Fruit fly (Drosophila melanogaster) whole organism, embryonic: ENCODE data around the gene g.

Source experiments
- ATbp ChIP-seq: fragments of 200-800 bp; sonication (Bioruptor generic); optimal IDR thresholded peaks from 2 replicates; lab custom pipeline; 2017; ENCODE audit warnings: missing biosample characterization, mild to moderate bottlenecking, missing genetic modification characterization, missing genetic modification reagents
- Atf3 ChIP-seq: fragments of 200-800 bp; sonication (Bioruptor generic); optimal IDR thresholded peaks from 3 replicates; lab custom pipeline; 2016; ENCODE audit warnings: missing biosample characterization, missing genetic modification characterization
- Blimp-1 ChIP-seq: fragments of 200-800 bp; sonication (Bioruptor generic); optimal IDR thresholded peaks from 3 replicates; lab custom pipeline; 2018; ENCODE audit warnings: missing biosample characterization, missing genetic modification characterization, mild to moderate bottlenecking, moderate library complexity, missing genetic modification reagents
- CG10147 ChIP-seq: fragments of 200-800 bp; sonication (Bioruptor generic); optimal IDR thresholded peaks from 2 replicates; lab custom pipeline; 2019; ENCODE audit warnings: missing biosample characterization, mild to moderate bottlenecking, missing genetic modification characterization, moderate library complexity
- CG12104 ChIP-seq: fragments of 200-800 bp; sonication (Bioruptor generic); optimal IDR thresholded peaks from 3 replicates; lab custom pipeline; 2016; ENCODE audit warnings: missing biosample characterization, missing genetic modification characterization
- CG12391 ChIP-seq: fragments of 200-800 bp; sonication (Bioruptor generic); optimal IDR thresholded peaks from 3 replicates; lab custom pipeline; 2018; ENCODE audit warnings: missing biosample characterization, mild to moderate bottlenecking, missing genetic modification characterization, moderate library complexity
- CG13624 ChIP-seq: fragments of 200-800 bp; sonication (Bioruptor generic); optimal IDR thresholded peaks from 2 replicates; lab custom pipeline; 2016; ENCODE audit warnings: missing biosample characterization, missing genetic modification characterization
- CG14710 ChIP-seq: fragments of 200-800 bp; sonication (Bioruptor generic); optimal IDR thresholded peaks from 3 replicates; lab custom pipeline; 2019; ENCODE audit warnings: missing biosample characterization, mild to moderate bottlenecking, missing genetic modification characterization, moderate library complexity
- CG15011 ChIP-seq: fragments of 200-800 bp; sonication (Bioruptor generic); optimal IDR thresholded peaks from 3 replicates; lab custom pipeline; 2018; ENCODE audit warnings: missing biosample characterization, mild to moderate bottlenecking, missing genetic modification characterization
- CG1602 ChIP-seq: fragments of 200-800 bp; sonication (Bioruptor generic); optimal IDR thresholded peaks from 3 replicates; lab custom pipeline; 2016; ENCODE audit warnings: missing biosample characterization, missing genetic modification characterization
- CG17186 ChIP-seq: fragments of 200-800 bp; sonication (Bioruptor generic); optimal IDR thresholded peaks from 3 replicates; lab custom pipeline; 2017; ENCODE audit warnings: missing biosample characterization, missing genetic modification reagents, missing genetic modification characterization
- CG17612 ChIP-seq: fragments of 200-800 bp; sonication (Bioruptor generic); IDR thresholded peaks from 2 replicates; pipeline ENCODE4 v1.3.6; 2022; ENCODE audit warnings: missing biosample characterization, missing genetic modification characterization
- CG2116 ChIP-seq: fragments of 200-800 bp; sonication (Bioruptor generic); optimal IDR thresholded peaks from 3 replicates; lab custom pipeline; 2018; ENCODE audit warnings: missing biosample characterization, mild to moderate bottlenecking, missing genetic modification characterization
- CG2120 ChIP-seq: fragments of 200-800 bp; sonication (Bioruptor generic); optimal IDR thresholded peaks from 3 replicates; lab custom pipeline; 2016; ENCODE audit warnings: missing biosample characterization, missing genetic modification characterization
- CG30020 ChIP-seq: fragments of 200-800 bp; optimal IDR thresholded peaks from 2 replicates; lab custom pipeline; 2019; ENCODE audit warnings: missing biosample characterization, mild to moderate bottlenecking, missing genetic modification characterization, moderate library complexity
- CG31224 ChIP-seq: fragments of 200-800 bp; sonication (Bioruptor generic); IDR thresholded peaks from 2 replicates; pipeline ENCODE4 v1.3.6; 2022; ENCODE audit warnings: missing biosample characterization, missing genetic modification characterization
- CG4424 ChIP-seq: fragments of 200-800 bp; sonication (Bioruptor generic); optimal IDR thresholded peaks from 3 replicates; lab custom pipeline; 2016; ENCODE audit warnings: missing biosample characterization, missing genetic modification characterization
- CG5953 ChIP-seq: fragments of 200-800 bp; sonication (Bioruptor generic); IDR thresholded peaks from 2 replicates; pipeline ENCODE4 v1.3.6; 2022; ENCODE audit warnings: missing biosample characterization, missing genetic modification characterization
- CG6791 ChIP-seq: fragments of 200-800 bp; sonication (Bioruptor generic); IDR thresholded peaks from 3 replicates; pipeline ENCODE4 v1.3.6; 2022; ENCODE audit warnings: missing biosample characterization, missing genetic modification characterization; ENCODE audit not compliant: partially characterized antibody
- CG8089 ChIP-seq: fragments of 200-800 bp; sonication (Bioruptor generic); optimal IDR thresholded peaks from 3 replicates; lab custom pipeline; 2016; ENCODE audit warnings: missing biosample characterization, missing genetic modification characterization
- CG8924 ChIP-seq: fragments of 200-800 bp; optimal IDR thresholded peaks from 3 replicates; lab custom pipeline; 2019; ENCODE audit warnings: missing biosample characterization, mild to moderate bottlenecking, missing genetic modification characterization, moderate library complexity
- Chrac-16 ChIP-seq: fragments of 200-800 bp; sonication (Bioruptor generic); optimal IDR thresholded peaks from 3 replicates; lab custom pipeline; 2016; ENCODE audit warnings: missing biosample characterization, missing genetic modification characterization
- CkIIα-i1 ChIP-seq: fragments of 200-800 bp; sonication (Bioruptor generic); IDR thresholded peaks from 2 replicates; pipeline ENCODE4 v1.3.6; 2022; ENCODE audit warnings: missing biosample characterization, missing genetic modification characterization
- Dip3 ChIP-seq: fragments of 200-800 bp; sonication (Bioruptor generic); optimal IDR thresholded peaks from 3 replicates; lab custom pipeline; 2016; ENCODE audit warnings: missing biosample characterization, missing genetic modification characterization
- Ets65A ChIP-seq: fragments of 200-800 bp; sonication (Bioruptor generic); peaks from one replicate; lab custom pipeline; 2016; ENCODE audit warnings: missing biosample characterization, missing genetic modification characterization
- Gsc ChIP-seq: fragments of 200-800 bp; sonication (Bioruptor generic); IDR thresholded peaks from 2 replicates; pipeline ENCODE4 v1.3.6; 2022; ENCODE audit warnings: missing biosample characterization, missing genetic modification characterization
- Hr78 ChIP-seq, 2 experiments: fragments of 200-800 bp in 1 of 2; fragments of >200 bp in 1 of 2; sonication (Bioruptor generic) in 1 of 2; optimal IDR thresholded peaks; 2 replicates each; lab custom pipeline; 2017 to 2019; ENCODE audit warnings: missing biosample characterization in 2 of 2, missing genetic modification characterization in 2 of 2, mild to moderate bottlenecking in 1 of 2, moderate library complexity in 1 of 2
- Nf-YB ChIP-seq: fragments of 200-800 bp; sonication (Bioruptor generic); optimal IDR thresholded peaks from 3 replicates; lab custom pipeline; 2019; ENCODE audit warnings: missing biosample characterization, mild to moderate bottlenecking, missing genetic modification characterization, moderate library complexity
- Oaz ChIP-seq: fragments of 200-800 bp; sonication (Bioruptor generic); IDR thresholded peaks from 2 replicates; pipeline ENCODE4 v1.3.6; 2022; ENCODE audit warnings: missing biosample characterization, missing genetic modification characterization
- Opbp ChIP-seq: fragments of 200-800 bp; sonication (Bioruptor generic); IDR thresholded peaks from 3 replicates; pipeline ENCODE4 v1.3.6; 2022; ENCODE audit warnings: missing biosample characterization, missing genetic modification characterization; ENCODE audit not compliant: partially characterized antibody
- Side ChIP-seq: fragments of 200-800 bp; sonication (Bioruptor generic); optimal IDR thresholded peaks from 2 replicates; lab custom pipeline; 2016; ENCODE audit warnings: missing biosample characterization, missing genetic modification characterization
- ab ChIP-seq: fragments of 200-800 bp; sonication (Bioruptor generic); optimal IDR thresholded peaks from 2 replicates; lab custom pipeline; 2016; ENCODE audit warnings: missing biosample characterization, missing genetic modification characterization
- bcd ChIP-seq: fragments of 200-800 bp; sonication (Bioruptor generic); optimal IDR thresholded peaks from 2 replicates; lab custom pipeline; 2017; ENCODE audit warnings: missing biosample characterization, mild to moderate bottlenecking, missing genetic modification characterization
- br ChIP-seq: fragments of >200 bp; optimal IDR thresholded peaks from 2 replicates; lab custom pipeline; 2017
- dm ChIP-seq: fragments of 200-800 bp; sonication (Bioruptor generic); optimal IDR thresholded peaks from 3 replicates; lab custom pipeline; 2016; ENCODE audit warnings: missing biosample characterization, missing genetic modification characterization
- fd102C ChIP-seq: fragments of 200-800 bp; sonication (Bioruptor generic); optimal IDR thresholded peaks from 2 replicates; lab custom pipeline; 2018; ENCODE audit warnings: missing biosample characterization, mild to moderate bottlenecking, missing genetic modification characterization, moderate library complexity
- fd96Cb ChIP-seq: fragments of 200-800 bp; sonication (Bioruptor generic); optimal IDR thresholded peaks from 2 replicates; lab custom pipeline; 2018; ENCODE audit warnings: missing biosample characterization, mild to moderate bottlenecking, missing genetic modification characterization, moderate library complexity
- ftz-f1 ChIP-seq: fragments of 200-800 bp; sonication (Bioruptor generic); optimal IDR thresholded peaks from 2 replicates; lab custom pipeline; 2016; ENCODE audit warnings: missing biosample characterization, missing genetic modification characterization
- gce ChIP-seq: fragments of 200-800 bp; sonication (Bioruptor generic); IDR thresholded peaks from 3 replicates; pipeline ENCODE4 v1.3.6; 2022; ENCODE audit warnings: missing biosample characterization, missing genetic modification characterization
- kay ChIP-seq: fragments of 200-800 bp; sonication (Bioruptor generic); optimal IDR thresholded peaks from 2 replicates; lab custom pipeline; 2016; ENCODE audit warnings: missing biosample characterization, missing genetic modification characterization
- luna ChIP-seq: fragments of 200-800 bp; sonication (Bioruptor generic); optimal IDR thresholded peaks from 2 replicates; lab custom pipeline; 2016; ENCODE audit warnings: missing biosample characterization, missing genetic modification characterization
- mirr ChIP-seq: fragments of 200-800 bp; sonication (Bioruptor generic); optimal IDR thresholded peaks from 3 replicates; lab custom pipeline; 2018; ENCODE audit warnings: missing biosample characterization, mild to moderate bottlenecking, missing genetic modification characterization
- pzg ChIP-seq: fragments of 200-800 bp; sonication (Bioruptor generic); optimal IDR thresholded peaks from 3 replicates; lab custom pipeline; 2018; ENCODE audit warnings: missing biosample characterization, mild to moderate bottlenecking, missing genetic modification characterization, moderate library complexity
- ranshi ChIP-seq: fragments of 200-800 bp; sonication (Bioruptor generic); IDR thresholded peaks from 2 replicates; pipeline ENCODE4 v1.3.6; 2022; ENCODE audit warnings: missing biosample characterization, missing genetic modification characterization
- stwl ChIP-seq: fragments of 200-800 bp; sonication (Bioruptor generic); optimal IDR thresholded peaks from 3 replicates; lab custom pipeline; 2018; ENCODE audit warnings: missing biosample characterization, mild to moderate bottlenecking, missing genetic modification characterization, moderate library complexity
- ttk ChIP-seq: fragments of 200-800 bp; sonication (Bioruptor generic); IDR thresholded peaks from 2 replicates; pipeline ENCODE4 v2.1.2; 2022; ENCODE audit warnings: missing biosample characterization, missing genetic modification characterization
- tup ChIP-seq: fragments of 200-800 bp; sonication (Bioruptor generic); optimal IDR thresholded peaks from 2 replicates; lab custom pipeline; 2016; ENCODE audit warnings: missing biosample characterization, mild to moderate bottlenecking, missing genetic modification characterization, moderate library complexity
- unc-4 ChIP-seq: fragments of 200-800 bp; sonication (Bioruptor generic); IDR thresholded peaks from 2 replicates; pipeline ENCODE4 v1.3.6; 2022; ENCODE audit warnings: missing biosample characterization, missing genetic modification characterization; ENCODE audit not compliant: partially characterized antibody
- vvl ChIP-seq: fragments of 200-800 bp; sonication (Bioruptor generic); IDR thresholded peaks from 2 replicates; pipeline ENCODE4 v1.3.6; 2022; ENCODE audit warnings: missing biosample characterization, missing genetic modification characterization
- wor ChIP-seq: fragments of 200-800 bp; sonication (Bioruptor generic); IDR thresholded peaks from 2 replicates; pipeline ENCODE4 v1.3.6; 2022; ENCODE audit warnings: missing biosample characterization, missing genetic modification characterization

g gene

DNA sequence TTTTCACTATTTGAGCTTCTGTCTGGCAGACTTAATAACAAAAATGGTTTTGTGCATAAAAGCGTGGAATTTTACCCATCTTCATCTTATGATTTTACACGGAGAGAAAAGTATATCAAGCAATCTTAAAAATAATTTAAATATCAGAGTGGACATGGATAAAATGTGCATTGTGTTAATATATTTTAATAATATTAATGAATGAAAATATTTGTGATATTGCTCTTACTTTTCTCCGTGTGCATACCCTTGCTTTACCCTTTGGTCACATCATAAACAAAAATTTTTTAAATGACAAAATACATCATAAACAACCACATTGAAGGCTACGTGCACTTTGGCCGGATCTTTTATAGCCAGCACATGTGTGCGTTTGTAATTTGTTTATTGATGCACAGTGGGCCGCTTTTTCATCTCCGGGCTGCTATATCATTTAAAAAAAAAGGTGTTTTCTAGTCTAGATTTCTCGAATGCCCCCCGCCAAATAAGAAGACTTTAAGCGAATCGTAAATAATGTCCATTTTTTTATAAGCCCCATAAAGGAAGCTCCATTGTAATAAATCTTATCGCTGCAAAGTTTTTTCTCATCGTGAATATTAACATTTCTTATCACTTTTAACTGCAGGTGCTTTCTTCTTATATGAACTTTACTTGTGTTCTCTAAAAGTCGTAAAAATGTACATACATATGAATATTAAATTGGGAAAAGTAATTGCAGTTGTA, 28.5 kb upstream of the g start (continued):
- TF ChIP-seq Blimp-1 (GFP tag; lab: Kevin White, UChicago): peak; percentile 61
- TF ChIP-seq ATbp: no peak
- TF ChIP-seq CG13624 (GFP tag; lab: Kevin White, UChicago): no peak
- TF ChIP-seq ranshi: peak; percentile 29; the same call in 1 of the 2 replicates
- no peak for TF ChIP-seq Gsc (GFP tag; lab: Robert Waterston, UW)
- TF ChIP-seq pzg (GFP tag; lab: Kevin White, UChicago): no peak
- TF ChIP-seq br (lab: Kevin White, UChicago): no peak
- peak; percentile 18; the same call in 1 of the 2 replicates for TF ChIP-seq wor
- peak; percentile 65 for TF ChIP-seq CG4424 (GFP tag; lab: Kevin White, UChicago)
- TF ChIP-seq vvl (GFP tag; lab: Robert Waterston, UW): 0 out of 2 replicates have a peak, but pooled peaks have one; percentile 57
- no peak for TF ChIP-seq CG6791 (GFP tag; lab: Robert Waterston, UW)
- TF ChIP-seq unc-4 (GFP tag; lab: Robert Waterston, UW): no peak
- TF ChIP-seq tup (GFP tag; lab: Kevin White, UChicago): no peak
- no peak for TF ChIP-seq Opbp (GFP tag; lab: Robert Waterston, UW)
- TF ChIP-seq luna (GFP tag; lab: Kevin White, UChicago): no peak
- no peak for TF ChIP-seq CG30020
- no peak for TF ChIP-seq CG5953 (GFP tag; lab: Robert Waterston, UW)
- TF ChIP-seq CG14710: peak; percentile 34
- no peak for TF ChIP-seq Side (GFP tag; lab: Kevin White, UChicago)
- TF ChIP-seq ab (GFP tag; lab: Kevin White, UChicago): no peak
- TF ChIP-seq CG2116 (GFP tag; lab: Kevin White, UChicago): peak; percentile 11
- TF ChIP-seq dm: no peak
- TF ChIP-seq CG12104 (GFP tag; lab: Kevin White, UChicago): no peak
- no peak for TF ChIP-seq Nf-YB
- TF ChIP-seq CG8924 (tag; lab: Kevin White, UChicago): peak; percentile 56
- TF ChIP-seq CG2120: peak; percentile 31
- peak in 1 of 2 experiments; percentile 8 for TF ChIP-seq Hr78 (GFP tag; optimal IDR thresholded peaks at IDR 0.05; lab: Kevin White, UChicago)
- TF ChIP-seq CG17186: no peak
- peak; percentile 13 for TF ChIP-seq bcd (GFP tag; lab: Kevin White, UChicago)
- peak; percentile 50 for TF ChIP-seq fd96Cb (tag; lab: Kevin White, UChicago)
- no peak for TF ChIP-seq Ets65A
- TF ChIP-seq CG10147 (GFP tag; lab: Kevin White, UChicago): no peak
- TF ChIP-seq CG15011 (GFP tag; lab: Kevin White, UChicago): no peak
- no peak for TF ChIP-seq gce (GFP tag; lab: Robert Waterston, UW)
- TF ChIP-seq Dip3 (GFP tag; lab: Kevin White, UChicago): no peak
- TF ChIP-seq Atf3 (GFP tag; lab: Kevin White, UChicago): no peak
- no peak for TF ChIP-seq kay
- no peak for TF ChIP-seq CkIIα-i1 (GFP tag; lab: Robert Waterston, UW)
- TF ChIP-seq ftz-f1 (GFP tag; lab: Kevin White, UChicago): no peak
- TF ChIP-seq CG17612: no peak
- TF ChIP-seq CG12391 (tag; lab: Kevin White, UChicago): peak; percentile 62
- TF ChIP-seq mirr: no peak
- no peak for TF ChIP-seq stwl (tag; lab: Kevin White, UChicago)
- peak; percentile 15 for TF ChIP-seq Chrac-16 (GFP tag; lab: Kevin White, UChicago)
- TF ChIP-seq CG1602 (GFP tag; lab: Kevin White, UChicago): peak; percentile 15
- TF ChIP-seq CG31224 (GFP tag; lab: Robert Waterston, UW): no peak
- TF ChIP-seq ttk: peak; percentile 57
- TF ChIP-seq Oaz: peak; percentile 46; the same call in 1 of the 2 replicates
- no peak for TF ChIP-seq CG8089 (GFP tag; lab: Kevin White, UChicago)
- TF ChIP-seq fd102C (GFP tag; lab: Kevin White, UChicago): no peak
